Worm (Caenorhabditis elegans) whole organism, L3 larva: Measurements from ENCODE around the gene F20G2.6.

Experiments used
- R02D3.7 ChIP-seq: fragments of 150-350 bp; optimal IDR thresholded peaks from 2 replicates; lab custom pipeline; 2014; ENCODE audit warnings: missing biosample characterization, missing genetic modification characterization
- ZK546.5 ChIP-seq: sonication (generic microtip); optimal IDR thresholded peaks from 2 replicates; lab custom pipeline; 2017; ENCODE audit warnings: missing biosample characterization, missing genetic modification characterization
- aly-2 ChIP-seq: fragments of 150-350 bp; optimal IDR thresholded peaks from 2 replicates; lab custom pipeline; 2014; ENCODE audit warnings: missing biosample characterization, missing genetic modification characterization
- ama-1 ChIP-seq: fragments of 150-350 bp; optimal IDR thresholded peaks from 2 replicates; lab custom pipeline; 2018
- ceh-16 ChIP-seq: sonication (generic microtip); optimal IDR thresholded peaks from 2 replicates; lab custom pipeline; 2017; ENCODE audit warnings: missing biosample characterization, missing genetic modification characterization
- ceh-28 ChIP-seq: fragments of 150-350 bp; optimal IDR thresholded peaks from 2 replicates; lab custom pipeline; 2014; ENCODE audit warnings: missing biosample characterization, missing genetic modification reagents, missing genetic modification characterization
- ceh-82 ChIP-seq: fragments of 150-350 bp; optimal IDR thresholded peaks from 2 replicates; lab custom pipeline; 2014; ENCODE audit warnings: missing biosample characterization, missing genetic modification characterization
- ceh-9 ChIP-seq: sonication (generic microtip); optimal IDR thresholded peaks from 2 replicates; lab custom pipeline; 2018; ENCODE audit warnings: missing biosample characterization, missing genetic modification characterization
- daf-12 ChIP-seq: fragments of 150-350 bp; optimal IDR thresholded peaks from 2 replicates; lab custom pipeline; 2014; ENCODE audit warnings: missing biosample characterization, missing genetic modification reagents, missing genetic modification characterization
- egl-27 ChIP-seq: sonication (generic microtip); optimal IDR thresholded peaks from 4 replicates; lab custom pipeline; 2017; ENCODE audit warnings: missing biosample characterization, missing genetic modification reagents, missing genetic modification characterization
- egl-5 ChIP-seq: fragments of 150-350 bp; optimal IDR thresholded peaks from 2 replicates; lab custom pipeline; 2017; ENCODE audit warnings: missing biosample characterization, missing genetic modification reagents, missing genetic modification characterization, inconsistent platforms
- elt-1 ChIP-seq: fragments of 150-350 bp; optimal IDR thresholded peaks from 2 replicates; lab custom pipeline; 2014; ENCODE audit warnings: missing biosample characterization, missing genetic modification characterization
- elt-2 ChIP-seq: sonication (generic microtip); optimal IDR thresholded peaks from 2 replicates; lab custom pipeline; 2016; ENCODE audit warnings: missing genetic modification reagents, mild to moderate bottlenecking, missing genetic modification characterization, missing compliant biosample characterization
- elt-3 ChIP-seq, 3 experiments: fragments of 150-350 bp in 1 of 3; sonication (generic microtip) in 2 of 3; optimal IDR thresholded peaks; 2 replicates in 2 of 3; 4 replicates in 1 of 3; lab custom pipeline; 2014 to 2017; ENCODE audit warnings: missing biosample characterization in 3 of 3, missing genetic modification characterization in 3 of 3
- eor-1 ChIP-seq, 2 experiments: fragments of 150-350 bp; optimal IDR thresholded peaks; 2 replicates each; lab custom pipeline; 2014 to 2018; ENCODE audit warnings: missing biosample characterization in 2 of 2, missing genetic modification characterization in 2 of 2
- fkh-10 ChIP-seq: sonication (generic microtip); optimal IDR thresholded peaks from 2 replicates; lab custom pipeline; 2017; ENCODE audit warnings: missing biosample characterization, missing genetic modification reagents, missing genetic modification characterization
- fkh-2 ChIP-seq: fragments of 150-350 bp; optimal IDR thresholded peaks from 2 replicates; lab custom pipeline; 2014; ENCODE audit warnings: missing biosample characterization, missing genetic modification reagents, missing genetic modification characterization
- fos-1 ChIP-seq: fragments of 150-350 bp; optimal IDR thresholded peaks from 2 replicates; lab custom pipeline; 2014; ENCODE audit warnings: missing biosample characterization, missing genetic modification characterization
- hmg-11 ChIP-seq: sonication (generic microtip); optimal IDR thresholded peaks from 2 replicates; lab custom pipeline; 2016; ENCODE audit warnings: missing genetic modification characterization, missing compliant biosample characterization
- jun-1 ChIP-seq: fragments of 150-350 bp; optimal IDR thresholded peaks from 2 replicates; lab custom pipeline; 2014; ENCODE audit warnings: missing biosample characterization, missing genetic modification reagents, missing genetic modification characterization
- lin-15B ChIP-seq: fragments of 150-350 bp; optimal IDR thresholded peaks from 2 replicates; lab custom pipeline; 2014; ENCODE audit warnings: missing biosample characterization, missing genetic modification characterization
- lin-39 ChIP-seq: fragments of 150-350 bp; optimal IDR thresholded peaks from 2 replicates; lab custom pipeline; 2018; ENCODE audit warnings: missing biosample characterization, missing genetic modification reagents, missing genetic modification characterization
- lsy-12 ChIP-seq: sonication (generic microtip); optimal IDR thresholded peaks from 2 replicates; lab custom pipeline; 2016; ENCODE audit warnings: mild to moderate bottlenecking, missing genetic modification characterization, missing compliant biosample characterization
- mdl-1 ChIP-seq: fragments of 150-350 bp; optimal IDR thresholded peaks from 2 replicates; lab custom pipeline; 2014; ENCODE audit warnings: missing biosample characterization, missing genetic modification characterization
- mml-1 ChIP-seq: fragments of 150-350 bp; sonication (generic microtip); optimal IDR thresholded peaks from 3 replicates; lab custom pipeline; 2014; ENCODE audit warnings: missing biosample characterization, missing genetic modification characterization
- nfya-1 ChIP-seq: sonication (generic microtip); optimal IDR thresholded peaks from 2 replicates; lab custom pipeline; 2017; ENCODE audit warnings: missing genetic modification characterization, mild to moderate bottlenecking, missing compliant biosample characterization, antibody characterized with exemption, moderate library complexity; ENCODE audit not compliant: insufficient read depth
- nhr-11 ChIP-seq: fragments of 150-350 bp; optimal IDR thresholded peaks from 2 replicates; lab custom pipeline; 2014; ENCODE audit warnings: missing biosample characterization, missing genetic modification characterization
- nhr-12 ChIP-seq: fragments of 150-350 bp; optimal IDR thresholded peaks from 2 replicates; lab custom pipeline; 2014; ENCODE audit warnings: missing biosample characterization, missing genetic modification characterization
- nhr-23 ChIP-seq: fragments of 150-350 bp; optimal IDR thresholded peaks from 2 replicates; lab custom pipeline; 2014; ENCODE audit warnings: missing biosample characterization, missing genetic modification reagents, missing genetic modification characterization
- nhr-237 ChIP-seq: fragments of 150-350 bp; optimal IDR thresholded peaks from 2 replicates; lab custom pipeline; 2014; ENCODE audit warnings: missing biosample characterization, missing genetic modification characterization
- nhr-25 ChIP-seq: sonication (generic microtip); optimal IDR thresholded peaks from 2 replicates; lab custom pipeline; 2017; ENCODE audit warnings: missing biosample characterization, missing genetic modification characterization
- nhr-28 ChIP-seq: fragments of 150-350 bp; optimal IDR thresholded peaks from 2 replicates; lab custom pipeline; 2014; ENCODE audit warnings: missing biosample characterization, missing genetic modification characterization
- nhr-43 ChIP-seq: sonication (generic microtip); optimal IDR thresholded peaks from 2 replicates; lab custom pipeline; 2016; ENCODE audit warnings: mild to moderate bottlenecking, missing genetic modification characterization, missing compliant biosample characterization; ENCODE audit not compliant: poor library complexity, severe bottlenecking
- nhr-67 ChIP-seq: fragments of 150-350 bp; optimal IDR thresholded peaks from 2 replicates; lab custom pipeline; 2014; ENCODE audit warnings: missing biosample characterization, missing genetic modification characterization
- nhr-76 ChIP-seq: fragments of 150-350 bp; sonication (generic microtip); optimal IDR thresholded peaks from 5 replicates; lab custom pipeline; 2014; ENCODE audit warnings: missing biosample characterization, missing genetic modification characterization
- nhr-77 ChIP-seq: fragments of 150-350 bp; optimal IDR thresholded peaks from 2 replicates; lab custom pipeline; 2014; ENCODE audit warnings: missing biosample characterization, missing genetic modification characterization
- pha-4 ChIP-seq: fragments of 150-350 bp; optimal IDR thresholded peaks from 2 replicates; lab custom pipeline; 2014; ENCODE audit warnings: missing biosample characterization, missing genetic modification reagents, missing genetic modification characterization
- pqm-1 ChIP-seq: fragments of 150-350 bp; optimal IDR thresholded peaks from 2 replicates; lab custom pipeline; 2017; ENCODE audit warnings: missing biosample characterization, missing genetic modification characterization, inconsistent platforms
- sea-2 ChIP-seq: fragments of 150-350 bp; sonication (generic microtip); optimal IDR thresholded peaks from 4 replicates; lab custom pipeline; 2014; ENCODE audit warnings: missing biosample characterization, missing genetic modification reagents, missing genetic modification characterization
- skn-1 ChIP-seq: fragments of 150-350 bp; optimal IDR thresholded peaks from 2 replicates; lab custom pipeline; 2014; ENCODE audit warnings: missing biosample characterization, missing genetic modification characterization
- snpc-4 ChIP-seq: fragments of 150-350 bp; optimal IDR thresholded peaks from 2 replicates; lab custom pipeline; 2014; ENCODE audit warnings: missing biosample characterization, missing genetic modification characterization
- tbx-2 ChIP-seq: sonication (generic microtip); optimal IDR thresholded peaks from 2 replicates; lab custom pipeline; 2016; ENCODE audit warnings: mild to moderate bottlenecking, missing genetic modification characterization, missing compliant biosample characterization
- unc-39 ChIP-seq: sonication (generic microtip); optimal IDR thresholded peaks from 4 replicates; lab custom pipeline; 2017; ENCODE audit warnings: missing biosample characterization, missing genetic modification characterization
- unc-62 ChIP-seq: fragments of 150-350 bp; sonication (generic microtip); optimal IDR thresholded peaks from 4 replicates; lab custom pipeline; 2014; ENCODE audit warnings: missing biosample characterization, missing genetic modification reagents, missing genetic modification characterization
- zag-1 ChIP-seq: fragments of 150-350 bp; optimal IDR thresholded peaks from 2 replicates; lab custom pipeline; 2014; ENCODE audit warnings: missing biosample characterization, missing genetic modification characterization
- ztf-11 ChIP-seq: fragments of 150-350 bp; optimal IDR thresholded peaks from 2 replicates; lab custom pipeline; 2014; ENCODE audit warnings: missing biosample characterization, missing genetic modification characterization
- ztf-4 ChIP-seq: fragments of 150-350 bp; optimal IDR thresholded peaks from 2 replicates; lab custom pipeline; 2014; ENCODE audit warnings: missing biosample characterization, missing genetic modification characterization

F20G2.6 gene

DNA sequence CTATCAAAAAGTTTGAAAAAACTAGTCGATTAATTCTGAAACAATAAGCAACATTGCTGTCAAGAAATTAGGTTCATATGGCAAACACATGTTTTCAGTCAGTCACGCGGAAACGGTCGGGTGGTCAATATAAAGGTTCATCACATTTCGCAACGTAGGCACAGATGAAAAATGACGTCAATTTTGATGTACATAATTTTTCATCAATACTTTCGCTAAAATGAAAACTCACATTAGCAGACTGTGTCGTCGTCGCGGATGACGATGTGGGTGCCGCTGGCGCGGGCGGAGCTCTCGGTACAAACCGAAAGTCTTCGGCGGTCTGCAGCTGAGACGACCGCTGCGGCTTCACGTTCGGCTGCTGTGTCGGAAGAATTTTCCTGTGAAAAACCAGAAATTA is 41.0 kb downstream of the F20G2.6 start, which contains the start of gene swan-2:
Gene swan-2 (minus strand): TSS at position 380 of the 400 bp plus-strand sequence.
- TF ChIP-seq nhr-237 (tag; lab: Kevin White, UChicago): no peak
- peak; percentile 5 for TF ChIP-seq elt-2 (tag; lab: Kevin White, UChicago)
- TF ChIP-seq ceh-28 (tag; lab: Kevin White, UChicago): no peak
- TF ChIP-seq ama-1 (lab: Kevin White, UChicago): peak; percentile 5

DNA sequence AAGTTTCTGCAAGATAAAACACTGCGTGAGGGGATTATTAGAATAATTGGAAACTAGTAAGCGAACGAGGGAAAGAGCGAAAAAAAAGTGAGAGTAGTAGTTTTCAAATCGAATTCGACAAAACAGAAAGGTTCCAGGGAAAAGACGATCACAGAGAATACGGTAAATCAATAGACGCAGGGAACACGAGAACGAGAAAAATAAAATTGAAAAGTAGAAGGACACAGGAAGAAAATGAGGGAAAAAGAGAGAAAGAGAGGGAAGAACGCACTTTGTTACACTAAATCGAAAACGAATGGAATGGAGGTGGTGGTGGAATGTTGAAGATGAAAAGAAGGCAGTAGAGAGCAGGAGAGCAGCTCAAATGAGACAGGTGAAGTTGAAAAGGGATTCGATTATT is 44.4 kb downstream of the F20G2.6 start, which contains the start of gene swan-1:
Gene swan-1 (minus strand): TSS at position 6 of the 400 bp plus-strand sequence.
- TF ChIP-seq nhr-43 (tag; lab: Kevin White, UChicago) (no peak), sea-2 (GFP tag; lab: Kevin White, UChicago) (no peak), nhr-25 (tag; lab: Kevin White, UChicago) (peak; percentile 14)

DNA sequence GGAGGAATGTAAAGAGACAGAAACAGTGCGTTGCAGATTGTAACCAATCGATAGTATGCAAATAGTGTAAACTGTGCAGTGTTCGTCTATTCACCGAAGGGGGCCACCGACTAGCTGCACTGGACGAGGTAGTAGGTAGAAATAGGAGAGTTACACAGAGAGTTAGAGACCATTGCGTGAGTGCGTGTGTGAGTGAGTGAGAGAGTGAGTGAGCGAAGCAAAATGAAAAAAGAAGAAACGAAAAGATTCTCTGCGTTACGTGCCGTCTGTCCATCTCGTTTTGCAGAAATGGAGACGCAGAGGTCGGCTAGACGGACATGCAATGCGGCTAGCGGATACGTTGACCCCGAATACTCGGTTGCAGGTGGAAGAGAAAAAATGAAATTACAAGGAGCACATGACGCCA is 45.6 kb downstream of the F20G2.6 start:
- TF ChIP-seq ceh-82 (tag; lab: Kevin White, UChicago): no peak
- TF ChIP-seq nfya-1 (tag; lab: Kevin White, UChicago): peak; percentile 82
- no peak for TF ChIP-seq nhr-77
- no peak for TF ChIP-seq ZK546.5 (tag; lab: Kevin White, UChicago)
- TF ChIP-seq fos-1: no peak
- no peak for TF ChIP-seq nhr-11 (tag; lab: Kevin White, UChicago)
- TF ChIP-seq ceh-28 (tag; lab: Kevin White, UChicago): peak; percentile 65
- no peak for TF ChIP-seq pha-4 (tag; lab: Kevin White, UChicago)
- TF ChIP-seq lsy-12: peak; percentile 45
- TF ChIP-seq snpc-4 (tag; lab: Kevin White, UChicago): peak; percentile 53
- TF ChIP-seq ztf-4 (tag; lab: Kevin White, UChicago): no peak
- TF ChIP-seq skn-1 (tag; lab: Kevin White, UChicago): no peak
- TF ChIP-seq nhr-237 (tag; lab: Kevin White, UChicago): no peak
- no peak for TF ChIP-seq tbx-2 (tag; lab: Kevin White, UChicago)
- no peak for TF ChIP-seq egl-5 (tag; lab: Kevin White, UChicago)
- no peak for TF ChIP-seq unc-39 (tag; lab: Kevin White, UChicago)
- TF ChIP-seq R02D3.7 (tag; lab: Kevin White, UChicago): peak; percentile 31
- peak; percentile 65 for TF ChIP-seq elt-2 (tag; lab: Kevin White, UChicago)
- no peak for TF ChIP-seq eor-1 (tag; optimal IDR thresholded peaks at IDR 0.05; lab: Kevin White, UChicago)
- TF ChIP-seq nhr-67 (tag; lab: Kevin White, UChicago): no peak
- no peak for TF ChIP-seq sea-2 (GFP tag; lab: Kevin White, UChicago)
- TF ChIP-seq nhr-43 (tag; lab: Kevin White, UChicago): no peak
- no peak for TF ChIP-seq lin-39
- peak; percentile 18 for TF ChIP-seq egl-27 (tag; lab: Kevin White, UChicago)
- TF ChIP-seq ceh-16 (tag; lab: Kevin White, UChicago): no peak
- TF ChIP-seq fkh-2 (tag; lab: Kevin White, UChicago): no peak
- no peak for TF ChIP-seq aly-2 (tag; lab: Kevin White, UChicago)
- no peak for TF ChIP-seq fkh-10 (GFP tag; lab: Kevin White, UChicago)
- TF ChIP-seq hmg-11 (tag; lab: Kevin White, UChicago): peak; percentile 75
- TF ChIP-seq nhr-76 (tag; lab: Kevin White, UChicago): no peak
- peak; percentile 42 for TF ChIP-seq jun-1 (tag; lab: Kevin White, UChicago)
- no peak for TF ChIP-seq ztf-11 (tag; lab: Kevin White, UChicago)
- TF ChIP-seq mdl-1 (tag; lab: Kevin White, UChicago): no peak
- TF ChIP-seq nhr-23: peak; percentile 63
- no peak for TF ChIP-seq zag-1 (tag; lab: Kevin White, UChicago)
- TF ChIP-seq ceh-9 (tag; lab: Kevin White, UChicago): no peak
- peak; percentile 6 for TF ChIP-seq pqm-1 (tag; lab: Kevin White, UChicago)
- peak; percentile 73 for TF ChIP-seq lin-15B (tag; lab: Kevin White, UChicago)
- TF ChIP-seq nhr-12: no peak
- no peak for TF ChIP-seq ama-1 (lab: Kevin White, UChicago)
- peak; percentile 77 for TF ChIP-seq nhr-25 (tag; lab: Kevin White, UChicago)
- no peak for TF ChIP-seq elt-1
- no peak for TF ChIP-seq unc-62
- TF ChIP-seq nhr-28 (tag; lab: Kevin White, UChicago): no peak
- TF ChIP-seq mml-1 (tag; lab: Kevin White, UChicago): no peak
- no peak for TF ChIP-seq daf-12
- TF ChIP-seq elt-3 (tag; optimal IDR thresholded peaks at IDR 0.05; lab: Kevin White, UChicago): no peak
